Fruit fly (Drosophila melanogaster) Kc167 (cell line): ENCODE measurements around the gene CG17122.

Experiments used
- Myc ChIP-seq: fragments of >200 bp; optimal IDR thresholded peaks from 2 replicates; lab custom pipeline; 2017; ENCODE audit warnings: missing external identifiers
- Sin3A ChIP-seq: fragments of >200 bp; optimal IDR thresholded peaks from 2 replicates; lab custom pipeline; 2018; ENCODE audit warnings: missing external identifiers
- h ChIP-seq: fragments of >200 bp; optimal IDR thresholded peaks from 3 replicates; lab custom pipeline; 2018; ENCODE audit warnings: missing external identifiers
- insv ChIP-seq: fragments of >200 bp; optimal IDR thresholded peaks from 3 replicates; lab custom pipeline; 2018; ENCODE audit warnings: missing external identifiers
- psq ChIP-seq: fragments of >200 bp; optimal IDR thresholded peaks from 2 replicates; lab custom pipeline; 2017; ENCODE audit warnings: missing external identifiers
- ttk ChIP-seq: sonication (Bioruptor generic); optimal IDR thresholded peaks from 2 replicates; lab custom pipeline; 2017; ENCODE audit warnings: missing external identifiers

CG17122 gene

DNA sequence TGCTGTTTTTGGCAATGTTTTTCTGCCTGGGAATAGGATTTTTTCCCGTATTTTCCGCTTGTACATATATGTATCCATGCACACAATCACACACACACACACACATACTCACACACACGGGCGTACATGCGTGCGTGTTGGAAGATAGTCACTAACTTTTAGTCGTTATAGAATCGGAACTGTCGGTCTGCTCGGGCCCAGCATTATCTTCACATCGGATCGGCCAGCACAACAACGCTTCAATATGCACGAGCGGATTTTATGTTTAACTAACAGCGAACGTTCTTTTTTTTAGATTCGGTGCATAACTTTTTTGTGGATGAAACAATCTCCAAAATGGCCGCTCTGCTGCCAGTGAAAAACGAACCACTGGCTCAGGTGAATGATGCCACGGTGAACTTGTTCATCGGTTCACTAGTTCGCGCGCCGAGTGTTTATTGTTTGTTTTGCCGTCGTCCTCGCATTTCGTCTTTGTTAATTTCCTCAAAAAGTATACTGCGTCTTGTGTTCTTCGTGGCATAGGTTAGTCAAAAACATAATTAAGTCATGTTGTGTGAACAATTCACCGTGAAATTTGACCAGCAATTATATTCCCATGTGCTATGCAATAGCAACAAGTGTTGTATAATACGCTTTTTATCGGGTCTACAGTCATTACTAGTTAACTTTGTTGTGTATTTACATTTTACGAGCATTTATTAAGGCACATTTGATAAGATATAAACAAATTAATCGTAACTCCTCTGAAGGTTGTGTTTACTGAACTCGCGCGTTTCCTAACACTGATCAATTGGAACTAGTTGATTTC lies 33.8 kb downstream of the CG17122 start, which contains the start of the genes CG6951 and CG17233:
Gene CG6951, plus strand, starts transcription at position 105 of the 808 bp plus-strand sequence.
Gene CG17233, minus strand, starts transcription at position 741 of the 808 bp plus-strand sequence.
- TF ChIP-seq Sin3A (lab: Kevin White, UChicago) (no peak), psq (lab: Kevin White, UChicago) (no peak), h (no peak), ttk (lab: Kevin White, UChicago) (no peak), insv (lab: Kevin White, UChicago) (no peak), Myc (lab: Kevin White, UChicago) (no peak)

DNA sequence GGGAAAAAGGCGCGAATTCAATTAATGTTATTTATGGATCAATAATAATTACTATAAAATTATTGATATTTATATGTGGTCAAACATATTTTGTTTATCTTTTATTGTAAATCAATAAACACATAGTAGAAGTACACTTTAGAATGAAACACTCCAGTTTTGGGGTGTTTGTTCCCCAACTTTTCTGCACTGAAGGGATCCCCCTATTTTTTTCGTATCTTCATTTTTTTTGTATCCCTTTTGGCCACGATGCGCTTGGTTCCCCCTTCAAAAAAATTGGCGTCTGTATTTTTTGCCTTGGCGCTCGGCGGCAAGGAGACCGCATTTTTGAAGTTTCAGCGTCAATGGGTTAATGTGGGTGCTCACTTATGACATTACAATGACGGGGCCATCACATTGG lies 34.4 kb downstream of the CG17122 start, which contains the start of gene Clc:
Gene Clc, plus strand, starts transcription at position 301 of the 400 bp plus-strand sequence.
- no peak for TF ChIP-seq insv (lab: Kevin White, UChicago)
- TF ChIP-seq ttk (lab: Kevin White, UChicago), result no peak
- no peak for TF ChIP-seq Myc (lab: Kevin White, UChicago)
- TF ChIP-seq h, result no peak
- no peak for TF ChIP-seq Sin3A (lab: Kevin White, UChicago)
- no peak for TF ChIP-seq psq (lab: Kevin White, UChicago)

- TF ChIP-seq Myc (lab: Kevin White, UChicago) (no peak), insv (lab: Kevin White, UChicago) (no peak), ttk (lab: Kevin White, UChicago) (no peak), h (no peak), psq (lab: Kevin White, UChicago) (no peak), Sin3A (lab: Kevin White, UChicago) (no peak)
Observed at dm6 chr3L:20237167-20237566, 38.0 kb downstream of the CG17122 start.

dm6 chr3L:20231369-20231768 lies 43.8 kb downstream of the CG17122 start, which contains the start of gene CG13813:
Gene CG13813 (plus strand): TSS chr3L:20231669.
- TF ChIP-seq insv (lab: Kevin White, UChicago), result no peak
- TF ChIP-seq Myc (lab: Kevin White, UChicago), result no peak
- no peak for TF ChIP-seq Sin3A (lab: Kevin White, UChicago)
- TF ChIP-seq psq (lab: Kevin White, UChicago), result no peak
- no peak for TF ChIP-seq h
- no peak for TF ChIP-seq ttk (lab: Kevin White, UChicago)

DNA sequence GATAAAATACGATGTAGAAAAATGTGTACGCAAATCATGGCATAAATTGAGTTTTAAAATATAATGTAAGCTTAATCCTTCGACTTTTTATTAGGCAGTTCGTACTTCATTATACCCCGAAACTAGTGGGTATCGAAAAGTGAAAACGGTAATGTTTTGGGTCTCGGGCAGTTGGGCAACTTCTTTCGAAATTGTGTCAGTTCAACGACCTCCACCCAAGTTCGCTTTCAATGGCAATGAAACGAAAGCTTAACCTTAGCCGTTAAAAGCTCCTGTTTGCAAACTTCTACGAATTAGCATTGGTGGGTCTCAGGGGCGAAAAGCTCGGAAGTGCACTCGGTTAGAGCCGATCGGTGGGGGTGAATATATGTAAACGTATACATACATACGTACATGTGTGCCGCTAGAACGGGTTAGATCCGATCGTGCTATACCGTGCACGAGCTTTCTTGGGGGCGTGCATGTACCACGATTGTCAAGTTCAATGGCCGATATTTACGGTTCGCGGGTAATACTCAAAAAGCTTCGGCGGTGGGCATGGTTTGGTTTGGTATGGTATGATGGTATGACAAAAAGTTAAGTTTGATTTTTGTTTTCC lies 44.9 kb downstream of the CG17122 start:
- no peak for TF ChIP-seq insv (lab: Kevin White, UChicago)
- no peak for TF ChIP-seq h
- no peak for TF ChIP-seq psq (lab: Kevin White, UChicago)
- TF ChIP-seq Sin3A (lab: Kevin White, UChicago), result no peak
- TF ChIP-seq ttk (lab: Kevin White, UChicago), result no peak
- no peak for TF ChIP-seq Myc (lab: Kevin White, UChicago)

- TF ChIP-seq ttk (lab: Kevin White, UChicago), result no peak
- TF ChIP-seq Sin3A (lab: Kevin White, UChicago), result no peak
- no peak for TF ChIP-seq Myc (lab: Kevin White, UChicago)
- no peak for TF ChIP-seq psq (lab: Kevin White, UChicago)
- no peak for TF ChIP-seq insv (lab: Kevin White, UChicago)
- no peak for TF ChIP-seq h
Observed at dm6 chr3L:20226153-20226552, 49.0 kb downstream of the CG17122 start.

DNA sequence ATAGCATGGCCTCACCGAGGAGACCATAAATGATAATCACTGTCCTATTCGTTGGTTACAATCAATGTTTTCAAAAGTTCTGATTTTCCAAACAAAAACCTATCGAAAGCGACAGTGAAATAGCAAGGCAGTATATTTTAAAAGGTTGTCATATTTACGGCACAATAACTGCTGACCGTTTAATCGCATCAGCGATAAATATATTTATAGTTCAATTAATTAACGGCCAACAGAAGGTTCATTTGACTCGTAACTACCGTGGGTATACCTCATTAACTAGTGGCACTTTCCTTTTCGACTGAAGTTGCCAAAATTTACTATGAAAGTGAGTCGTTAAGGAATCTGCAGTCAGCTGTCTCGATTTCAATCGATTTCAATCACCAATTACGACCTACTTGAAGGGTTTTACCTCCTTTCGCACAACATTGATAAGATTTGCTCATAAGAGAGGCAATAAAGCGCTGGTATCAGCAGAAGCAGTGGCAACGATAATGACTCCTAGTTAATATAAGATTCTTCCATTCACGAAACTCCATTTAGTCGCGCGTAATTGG lies 51.7 kb downstream of the CG17122 start, which contains the start of gene CG17147:
Gene CG17147, plus strand, starts transcription at position 535 of the 554 bp plus-strand sequence.
- no peak for TF ChIP-seq Myc (lab: Kevin White, UChicago)
